Fruit fly (Drosophila melanogaster) whole organism, embryonic: Measurements from ENCODE around the gene CG32313.

Experiments used
- C15 ChIP-seq: fragments of 200-800 bp; sonication (Bioruptor generic); IDR thresholded peaks from 3 replicates; pipeline ENCODE4 v1.3.6; 2022; ENCODE audit warnings: missing biosample characterization, missing genetic modification characterization
- CG10565 ChIP-seq: fragments of 200-800 bp; sonication (Bioruptor generic); optimal IDR thresholded peaks from 3 replicates; lab custom pipeline; 2016; ENCODE audit warnings: missing biosample characterization, mild to moderate bottlenecking, missing genetic modification characterization
- CG13775 ChIP-seq: fragments of 200-800 bp; sonication (Bioruptor generic); optimal IDR thresholded peaks from 3 replicates; lab custom pipeline; 2017; ENCODE audit warnings: missing biosample characterization, mild to moderate bottlenecking, missing genetic modification characterization
- CG15514 ChIP-seq: fragments of 200-800 bp; sonication (Bioruptor generic); optimal IDR thresholded peaks from 3 replicates; lab custom pipeline; 2017; ENCODE audit warnings: missing biosample characterization, missing genetic modification characterization, mild to moderate bottlenecking, moderate library complexity, missing genetic modification reagents
- CG18262 ChIP-seq: fragments of 200-800 bp; optimal IDR thresholded peaks from 3 replicates; lab custom pipeline; 2019; ENCODE audit warnings: missing biosample characterization, mild to moderate bottlenecking, missing genetic modification characterization, moderate library complexity
- CG30020 ChIP-seq: fragments of 200-800 bp; optimal IDR thresholded peaks from 2 replicates; lab custom pipeline; 2019; ENCODE audit warnings: missing biosample characterization, mild to moderate bottlenecking, missing genetic modification characterization, moderate library complexity
- Side ChIP-seq: fragments of 200-800 bp; sonication (Bioruptor generic); optimal IDR thresholded peaks from 2 replicates; lab custom pipeline; 2016; ENCODE audit warnings: missing biosample characterization, missing genetic modification characterization
- gce ChIP-seq: fragments of 200-800 bp; sonication (Bioruptor generic); IDR thresholded peaks from 3 replicates; pipeline ENCODE4 v1.3.6; 2022; ENCODE audit warnings: missing biosample characterization, missing genetic modification characterization
- peb ChIP-seq: fragments of 200-800 bp; sonication (Bioruptor generic); IDR thresholded peaks from 2 replicates; pipeline ENCODE4 v1.3.6; 2022; ENCODE audit warnings: missing biosample characterization, missing genetic modification characterization

DNA sequence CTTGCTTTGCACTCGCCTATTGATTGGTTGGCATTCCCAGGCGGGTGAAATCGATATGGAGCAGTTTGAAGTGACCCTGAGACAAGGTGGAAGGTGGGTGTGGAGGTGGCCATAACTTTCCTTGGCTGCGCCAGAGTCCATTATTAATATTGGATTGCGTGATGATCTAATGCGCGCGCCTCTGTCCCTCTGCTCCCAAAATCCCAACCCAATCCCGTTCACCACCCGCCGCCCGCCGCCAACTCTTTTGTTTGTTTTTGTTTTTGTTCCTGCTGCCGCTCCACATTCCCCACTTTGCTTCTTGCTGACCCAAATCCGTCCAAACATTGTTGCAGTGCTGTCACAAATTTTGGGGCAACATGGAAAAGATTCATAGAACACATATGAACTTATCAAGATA lies 25.5 kb upstream of the CG32313 start:
- TF ChIP-seq CG30020 (tag; lab: Kevin White, UChicago) = no peak
- TF ChIP-seq CG18262 (tag; lab: Kevin White, UChicago) = no peak
- no peak for TF ChIP-seq CG15514 (GFP tag; lab: Kevin White, UChicago)
- TF ChIP-seq peb (GFP tag; lab: Robert Waterston, UW) = no peak
- no peak for TF ChIP-seq CG13775 (GFP tag; lab: Kevin White, UChicago)
- TF ChIP-seq C15 (GFP tag; lab: Robert Waterston, UW) = no peak
- TF ChIP-seq CG10565 = no peak
- TF ChIP-seq Side = no peak
- TF ChIP-seq gce (GFP tag; lab: Robert Waterston, UW) = no peak
